Fruit fly (Drosophila melanogaster) ovary, adult (tissue): ENCODE measurements around the gene toc.

Source experiments
- CG17801 ChIP-seq: fragments of 200-800 bp; optimal IDR thresholded peaks from 2 replicates; lab custom pipeline; 2019; ENCODE audit warnings: missing biosample characterization, mild to moderate bottlenecking, missing genetic modification characterization, moderate library complexity; ENCODE audit not compliant: partially characterized antibody

toc gene

DNA sequence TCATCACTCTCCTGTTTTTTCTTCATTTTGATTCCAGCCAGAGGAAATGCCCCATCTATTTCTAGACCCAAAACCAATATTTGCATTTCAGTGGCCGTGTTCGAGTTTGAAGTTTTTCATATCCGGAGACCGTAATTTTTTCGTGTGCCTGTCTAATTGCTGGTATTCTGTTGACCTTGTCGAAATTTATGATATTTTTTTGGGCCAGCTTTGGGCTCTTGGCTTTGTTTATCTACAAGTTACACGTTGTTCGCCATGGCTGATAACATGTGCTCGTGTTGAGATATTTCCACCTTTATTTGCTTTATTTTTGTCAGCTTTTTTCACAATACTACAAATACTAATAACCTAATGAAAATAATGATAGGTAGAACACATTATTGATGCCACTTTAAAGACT lies 22.8 kb downstream of the toc start:
- no peak for TF ChIP-seq CG17801

DNA sequence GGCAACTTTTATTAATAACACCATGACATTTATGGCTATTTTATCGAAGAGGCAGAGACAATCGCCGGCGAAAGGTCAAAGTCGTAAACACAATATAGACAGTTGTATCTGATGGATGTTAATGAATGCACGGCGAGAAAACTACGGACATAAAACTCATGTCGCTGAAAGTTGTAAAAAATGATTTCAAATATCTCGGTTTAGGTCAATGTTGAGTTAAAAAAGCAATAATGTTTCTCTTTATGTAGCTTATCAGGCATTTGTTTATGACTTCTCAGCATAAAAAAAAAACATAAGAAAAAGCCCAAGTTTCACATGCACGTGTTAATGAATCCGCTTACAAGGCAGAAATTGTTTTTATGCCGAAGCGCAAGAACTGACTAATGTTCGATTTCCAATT lies 23.3 kb downstream of the toc start:
- TF ChIP-seq CG17801 = no peak

DNA sequence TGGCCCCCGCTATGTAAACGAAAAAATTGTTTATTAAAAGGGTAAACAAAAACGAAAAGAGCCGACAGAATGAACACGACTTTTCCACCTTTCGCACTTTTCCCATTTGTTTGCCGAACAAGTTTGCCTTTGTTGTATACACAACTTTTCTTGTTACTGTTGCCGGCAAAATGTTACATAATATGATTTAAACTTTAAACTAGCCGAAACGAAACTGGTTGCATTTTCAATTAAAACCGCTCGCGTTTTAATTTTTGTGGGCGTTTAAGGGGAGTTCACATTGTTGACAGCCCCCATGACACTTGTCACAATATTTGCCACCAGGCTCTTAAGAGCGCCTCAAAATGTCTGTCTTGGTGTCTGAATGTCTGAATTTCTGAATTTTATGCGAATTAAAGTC lies 23.8 kb downstream of the toc start:
- TF ChIP-seq CG17801 = no peak

DNA sequence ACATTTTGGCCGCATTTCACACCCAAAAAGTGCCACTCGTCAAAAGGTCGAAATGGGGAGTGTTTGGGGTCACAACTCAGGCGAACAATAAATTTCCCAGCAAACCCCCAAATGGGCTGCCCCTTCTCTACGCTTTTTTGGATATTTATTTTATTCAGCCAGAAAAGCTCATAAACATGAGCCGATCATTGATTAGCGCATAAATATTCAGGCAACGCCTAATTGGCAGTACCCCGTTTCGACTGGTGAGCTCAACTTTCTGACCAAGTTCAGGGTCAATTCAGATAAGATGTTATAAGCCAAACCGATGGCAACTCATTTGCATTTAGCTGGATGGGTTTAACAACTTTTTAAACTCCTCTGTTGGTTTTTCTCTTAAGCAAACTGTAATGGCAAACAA lies 25.0 kb downstream of the toc start:
- TF ChIP-seq CG17801 = no peak

DNA sequence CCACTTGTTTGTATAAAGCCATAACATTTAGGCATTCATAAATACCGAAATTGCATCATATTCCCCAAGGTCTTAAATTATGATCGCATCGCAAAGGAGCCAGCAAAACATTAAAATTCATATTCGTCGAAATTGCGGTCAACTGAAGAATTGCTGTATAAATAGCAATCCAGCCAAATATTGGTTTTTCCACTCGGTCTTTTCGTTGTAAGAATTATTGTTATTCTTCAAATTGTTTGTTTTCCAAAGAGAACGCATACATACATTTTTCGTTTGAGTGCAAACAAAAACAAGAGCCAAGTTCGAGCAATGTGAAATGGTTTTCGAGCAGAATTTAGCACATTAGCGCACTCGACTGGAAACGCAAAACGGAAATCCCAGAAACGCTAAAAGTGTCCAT lies 29.7 kb downstream of the toc start:
- no peak for TF ChIP-seq CG17801

DNA sequence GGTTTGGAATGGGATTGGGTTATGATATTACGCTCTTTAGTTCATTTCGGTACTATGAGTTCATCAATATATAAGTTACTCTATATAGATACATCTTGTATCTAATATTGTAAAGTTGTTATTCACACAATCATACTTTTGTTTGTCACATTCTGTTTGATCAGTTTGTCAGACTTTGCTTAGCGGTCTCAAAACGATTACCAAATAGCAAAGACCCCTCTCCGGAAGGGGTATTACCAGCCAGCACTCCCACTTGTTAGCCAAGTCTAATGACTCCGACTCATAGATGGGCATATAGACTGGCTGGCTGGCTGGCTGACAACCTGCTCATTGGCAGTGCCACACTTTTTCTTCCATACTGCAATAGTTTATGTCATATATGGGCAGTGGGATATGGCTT lies 30.5 kb downstream of the toc start:
- TF ChIP-seq CG17801 = no peak

DNA sequence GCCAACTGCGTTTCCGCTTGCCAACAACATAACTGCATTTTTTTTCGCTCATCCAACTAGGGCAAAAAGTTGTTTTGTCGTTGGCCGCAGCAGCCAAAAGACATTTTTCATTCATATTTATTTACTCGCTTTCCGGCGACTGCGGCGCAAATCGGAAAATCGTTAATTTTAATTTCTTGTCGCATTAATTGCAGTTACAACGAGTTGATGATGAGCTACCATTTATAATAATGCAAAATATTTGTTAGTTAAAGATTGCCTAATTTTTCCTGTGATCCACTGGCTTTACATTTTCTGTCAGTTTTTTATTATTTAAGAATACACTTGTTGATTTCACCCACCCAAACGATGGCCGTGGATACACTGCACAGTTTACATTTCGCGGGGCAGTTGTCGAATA lies 35.2 kb downstream of the toc start, which contains the start of gene PpD6:
TSS of gene PpD6 (plus strand) at position 301 of the 400 bp plus-strand sequence.
- TF ChIP-seq CG17801 = no peak

DNA sequence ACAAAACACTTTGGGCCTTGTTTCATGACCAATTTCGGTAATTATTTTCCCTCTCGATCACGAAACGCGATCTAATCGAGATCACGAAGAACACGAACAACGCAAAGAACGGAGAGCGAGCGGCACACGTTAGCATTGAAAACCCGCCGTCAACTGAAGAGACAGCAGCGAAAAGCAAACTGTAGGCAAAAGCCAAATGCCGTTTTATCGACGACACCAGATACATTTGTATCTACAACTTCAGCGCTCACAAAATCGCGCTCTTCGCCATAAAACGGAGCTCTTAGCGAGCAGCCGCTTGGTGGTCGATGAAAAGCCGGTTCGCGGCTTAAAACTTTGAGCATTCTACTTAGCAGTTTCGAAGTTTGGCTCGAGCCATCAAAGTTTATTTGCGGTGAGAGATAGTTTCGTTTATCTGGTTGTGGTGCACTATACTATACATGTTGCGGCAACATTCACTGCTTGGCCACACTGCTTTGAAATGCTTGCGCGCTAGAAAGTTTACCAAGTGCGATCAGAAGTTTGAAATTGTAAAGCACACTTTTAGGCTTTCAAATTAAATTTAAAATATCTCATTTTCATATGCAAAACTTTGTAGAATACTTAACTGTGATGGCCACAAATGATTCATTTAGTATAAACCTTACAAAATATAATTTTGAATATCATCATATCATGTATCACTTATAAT lies 36.5 kb downstream of the toc start:
- no peak for TF ChIP-seq CG17801

DNA sequence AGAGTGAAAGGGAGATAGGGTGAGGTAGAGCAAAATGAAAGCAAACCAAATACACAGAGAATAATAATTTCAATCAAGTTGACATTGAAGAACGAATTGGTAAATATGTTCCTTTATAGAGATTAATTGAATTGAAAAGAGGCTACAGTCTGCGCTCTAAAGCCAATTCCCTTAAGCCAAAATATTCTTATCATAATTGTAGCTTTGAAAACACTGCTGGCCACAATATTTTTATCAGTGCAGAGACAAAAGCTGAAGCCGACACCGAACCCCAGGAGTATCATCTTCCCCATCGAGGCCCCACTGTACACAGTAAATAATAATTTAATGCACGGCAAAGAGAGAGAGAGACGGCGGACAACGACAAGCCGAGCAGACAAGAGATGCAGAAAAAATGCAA lies 38.7 kb downstream of the toc start:
- TF ChIP-seq CG17801 = peak; percentile 23

DNA sequence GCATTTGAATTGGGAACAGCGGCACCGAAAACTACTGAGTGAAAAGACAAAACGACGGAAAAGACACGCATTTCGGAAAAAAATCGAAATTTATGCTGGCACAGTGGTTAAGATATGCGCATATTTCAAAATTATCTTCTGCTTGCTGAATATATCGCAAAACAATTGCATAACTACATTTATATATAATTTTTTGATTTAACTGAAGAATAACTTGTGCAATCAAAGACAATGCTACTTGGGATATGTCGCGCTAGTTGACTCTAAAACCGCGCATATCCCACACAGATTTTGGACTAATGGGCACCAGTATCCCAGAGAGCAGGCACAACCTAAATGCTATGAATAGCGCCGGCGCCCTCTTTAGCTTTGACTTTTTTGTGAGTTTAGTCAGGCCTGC lies 43.8 kb downstream of the toc start:
- no peak for TF ChIP-seq CG17801

DNA sequence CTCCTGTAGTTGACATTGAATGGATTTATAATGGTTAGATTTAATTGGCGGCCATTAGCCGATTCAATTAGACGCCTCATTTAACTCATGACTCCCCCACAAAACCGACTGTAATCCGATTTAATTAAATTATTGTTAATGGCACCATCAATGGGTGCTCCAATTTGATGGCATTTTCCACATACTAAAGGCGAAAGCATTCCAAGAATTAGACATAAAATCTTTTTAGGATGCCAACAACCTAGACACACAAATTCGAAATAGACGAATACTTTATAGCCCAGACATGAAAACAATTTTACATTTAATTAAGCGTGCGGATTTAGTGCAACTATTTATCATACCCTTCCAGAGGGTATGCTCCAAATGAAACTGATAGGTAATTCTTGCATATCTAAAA lies 44.7 kb downstream of the toc start:
- no peak for TF ChIP-seq CG17801

DNA sequence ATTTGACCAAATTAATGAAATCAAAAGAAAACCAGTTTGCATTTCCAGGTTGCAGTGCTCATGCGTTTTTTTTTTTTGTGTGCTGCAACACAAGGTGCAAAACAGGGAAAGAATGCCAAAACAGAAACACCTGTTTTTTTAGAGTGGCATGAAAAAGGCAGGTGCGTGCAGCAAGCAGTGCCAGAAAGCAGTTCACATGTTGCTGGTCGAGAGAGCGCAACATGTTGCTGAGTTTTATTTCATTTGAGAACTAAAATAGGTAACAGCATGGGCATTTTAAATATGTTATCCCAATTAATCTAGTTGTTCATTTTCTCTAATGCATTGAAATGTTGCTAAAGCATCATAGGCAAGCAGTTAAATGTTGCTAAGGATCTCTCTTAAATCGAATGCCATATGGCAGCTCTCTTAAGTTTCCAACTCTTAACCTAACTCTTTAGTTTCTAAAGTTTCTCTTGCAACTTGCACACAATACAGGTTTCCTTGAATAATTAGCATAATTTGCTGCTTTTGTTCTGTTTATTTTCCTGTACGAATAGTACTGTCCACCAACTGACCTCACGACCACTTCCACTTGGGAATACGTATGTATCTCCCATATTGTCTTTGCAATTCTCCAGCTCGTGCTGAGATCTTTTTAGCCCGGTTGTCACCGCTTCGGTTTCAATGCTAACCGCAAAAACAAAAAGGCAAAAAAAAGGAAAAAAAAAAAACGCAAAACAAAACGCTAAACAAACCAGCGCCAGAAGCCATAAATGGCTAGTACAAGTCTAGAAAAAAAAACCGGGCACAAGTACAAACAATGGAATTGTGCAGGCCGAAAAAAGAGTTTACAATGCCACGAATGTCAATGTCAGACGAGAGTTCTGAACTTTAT lies 49.4 kb downstream of the toc start:
- TF ChIP-seq CG17801 = no peak

DNA sequence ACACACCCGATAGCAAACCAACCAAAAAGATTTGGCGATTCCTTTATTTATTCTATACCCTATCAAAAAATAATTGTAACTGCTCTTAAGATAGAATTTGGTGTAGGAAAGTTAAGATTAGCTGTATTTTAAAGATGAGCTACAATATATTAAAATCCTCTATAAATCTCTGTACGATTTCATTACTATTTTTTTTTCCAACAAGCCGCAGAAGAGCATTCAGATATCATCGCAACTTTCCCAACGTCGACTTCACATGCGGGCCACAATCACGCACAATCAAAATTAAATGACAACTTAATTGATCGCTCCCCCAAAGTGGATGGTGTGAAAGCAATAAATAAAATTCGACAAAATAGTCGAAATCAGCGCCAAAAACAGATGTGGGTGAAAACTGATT lies 52.1 kb downstream of the toc start:
- no peak for TF ChIP-seq CG17801

DNA sequence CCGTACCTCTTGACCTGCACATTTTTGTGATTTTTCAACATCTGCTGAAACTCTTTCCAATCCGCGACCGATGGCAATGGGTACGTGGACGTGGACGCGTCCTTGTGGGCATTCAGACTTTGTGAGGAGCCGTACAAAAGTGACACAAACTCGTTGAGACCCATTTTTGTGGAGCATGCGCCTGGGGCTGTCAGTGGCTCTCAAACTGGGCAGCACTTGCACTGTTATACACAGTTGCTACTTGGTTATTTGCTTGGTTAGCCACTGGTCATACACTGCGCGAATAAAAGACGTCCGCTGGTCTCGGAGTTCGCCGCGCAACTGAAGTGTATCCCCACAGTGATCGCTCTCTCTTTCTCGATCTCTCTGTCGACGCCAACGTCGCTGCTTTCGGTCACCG lies 54.3 kb downstream of the toc start:
- no peak for TF ChIP-seq CG17801

DNA sequence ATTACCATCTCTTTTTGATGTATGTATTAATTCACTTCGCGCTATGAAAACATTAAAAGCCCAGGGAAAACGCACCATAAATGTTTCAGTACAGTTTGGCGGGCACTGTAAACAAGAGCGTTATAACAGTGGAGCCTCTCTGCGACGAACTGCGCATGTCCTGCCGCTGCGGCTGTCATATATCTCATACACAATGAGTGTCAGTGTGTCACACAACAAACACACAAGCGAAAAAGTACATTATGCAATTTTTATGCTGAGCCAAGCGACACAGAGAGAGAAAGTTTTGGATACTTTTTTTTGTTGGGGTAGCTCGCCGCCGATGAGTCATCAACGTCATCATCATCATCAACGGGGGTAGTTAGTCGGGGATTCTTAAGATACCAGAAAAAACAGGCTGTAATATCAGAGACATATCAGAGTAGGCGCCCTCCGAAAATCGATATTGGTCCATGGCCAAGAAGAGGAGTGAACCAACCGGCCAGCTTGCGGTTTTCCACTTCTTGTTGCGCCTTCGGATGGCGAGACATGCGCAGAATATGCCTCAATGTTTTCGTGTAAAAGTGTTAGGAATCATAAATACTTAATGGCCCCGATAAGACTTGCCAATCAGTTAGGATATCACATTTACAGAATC lies 56.2 kb downstream of the toc start:
- no peak for TF ChIP-seq CG17801

DNA sequence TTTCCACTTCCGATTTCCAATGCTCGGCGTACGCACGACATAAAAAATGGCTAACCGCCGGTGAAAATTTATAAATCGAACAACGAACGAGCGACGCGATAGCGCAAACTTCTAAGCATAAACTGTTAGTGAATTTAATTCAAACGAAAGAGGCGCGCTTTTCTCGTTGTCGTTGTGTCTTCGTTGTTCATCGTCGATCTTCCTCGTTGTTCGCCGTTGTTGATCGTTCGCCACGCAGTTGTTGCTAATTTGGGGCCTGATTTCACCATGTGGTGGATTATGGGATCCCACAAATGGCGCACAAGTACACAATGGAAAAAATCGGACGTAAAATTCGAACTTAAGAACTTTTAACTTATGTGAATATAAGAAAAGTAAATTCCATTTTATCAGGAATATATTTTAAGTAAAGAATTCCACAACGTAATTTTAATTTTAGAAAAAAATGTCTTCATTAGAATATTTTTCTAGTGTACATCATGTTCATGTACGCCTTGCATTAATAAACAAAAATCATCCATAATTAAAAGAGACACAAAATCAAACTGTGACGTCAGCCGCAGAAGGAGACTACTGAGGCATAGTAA lies 58.2 kb downstream of the toc start:
- no peak for TF ChIP-seq CG17801

DNA sequence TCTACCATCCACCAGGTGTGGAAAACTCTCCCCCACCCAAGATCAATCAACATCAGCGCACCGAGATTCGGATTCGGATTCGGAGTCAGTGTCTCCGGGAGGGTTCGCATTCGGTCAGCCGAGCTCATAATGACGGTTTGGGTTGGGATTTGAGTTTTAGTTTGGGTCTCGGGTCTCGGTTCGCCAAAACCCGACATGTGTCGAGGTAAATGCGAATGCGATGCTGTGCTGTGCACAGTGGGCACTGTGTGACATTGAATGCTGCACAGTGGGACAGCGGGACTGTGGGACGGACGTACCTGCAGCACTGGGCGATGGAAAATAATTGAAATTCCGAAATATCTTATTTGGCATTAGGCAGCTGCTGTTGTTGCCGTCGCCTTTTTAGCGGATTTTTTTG lies 61.1 kb downstream of the toc start:
- TF ChIP-seq CG17801 = no peak
